Fruit fly (Drosophila melanogaster) whole organism, embryonic: ENCODE results near the gene Fic.
A peak's percentile ranks its signal among the peaks of the same experiment; 100 is the strongest.

ENCODE experiments used
- ATbp ChIP-seq: fragments of 200-800 bp; sonication (Bioruptor generic); optimal IDR thresholded peaks from 2 replicates; lab custom pipeline; 2017; ENCODE audit warnings: missing biosample characterization, mild to moderate bottlenecking, missing genetic modification characterization, missing genetic modification reagents
- Asciz ChIP-seq: fragments of 200-800 bp; sonication (Bioruptor generic); optimal IDR thresholded peaks from 2 replicates; lab custom pipeline; 2017; ENCODE audit warnings: missing biosample characterization, mild to moderate bottlenecking, missing genetic modification characterization, missing genetic modification reagents
- BtbVII ChIP-seq: fragments of 200-800 bp; sonication (Bioruptor generic); optimal IDR thresholded peaks from 3 replicates; lab custom pipeline; 2017; ENCODE audit warnings: missing biosample characterization, mild to moderate bottlenecking, missing genetic modification characterization
- CG10274 ChIP-seq: fragments of 200-800 bp; sonication (Bioruptor generic); optimal IDR thresholded peaks from 3 replicates; lab custom pipeline; 2017; ENCODE audit warnings: missing biosample characterization, mild to moderate bottlenecking, missing genetic modification characterization
- CG10431 ChIP-seq: fragments of 200-800 bp; sonication (Bioruptor generic); optimal IDR thresholded peaks from 3 replicates; lab custom pipeline; 2018; ENCODE audit warnings: missing biosample characterization, mild to moderate bottlenecking, missing genetic modification characterization
- CG13424 ChIP-seq: fragments of 200-800 bp; sonication (Bioruptor generic); optimal IDR thresholded peaks from 2 replicates; lab custom pipeline; 2019; ENCODE audit warnings: missing biosample characterization, mild to moderate bottlenecking, missing genetic modification characterization, moderate library complexity
- CG13894 ChIP-seq: fragments of 200-800 bp; sonication (Bioruptor generic); optimal IDR thresholded peaks from 3 replicates; lab custom pipeline; 2018; ENCODE audit warnings: missing biosample characterization, mild to moderate bottlenecking, missing genetic modification characterization, moderate library complexity
- CG15269 ChIP-seq: fragments of 200-800 bp; sonication (Bioruptor generic); optimal IDR thresholded peaks from 2 replicates; lab custom pipeline; 2018; ENCODE audit warnings: missing biosample characterization, mild to moderate bottlenecking, missing genetic modification characterization, moderate library complexity
- CG15601 ChIP-seq: fragments of 200-800 bp; sonication (Bioruptor generic); optimal IDR thresholded peaks from 3 replicates; lab custom pipeline; 2019; ENCODE audit warnings: missing biosample characterization, mild to moderate bottlenecking, missing genetic modification characterization, moderate library complexity
- CG17385 ChIP-seq: fragments of 200-800 bp; sonication (Bioruptor generic); optimal IDR thresholded peaks from 3 replicates; lab custom pipeline; 2018; ENCODE audit warnings: missing biosample characterization, mild to moderate bottlenecking, missing genetic modification characterization
- CG17568 ChIP-seq: fragments of 200-800 bp; sonication (Bioruptor generic); optimal IDR thresholded peaks from 2 replicates; lab custom pipeline; 2018; ENCODE audit warnings: missing biosample characterization, mild to moderate bottlenecking, missing genetic modification characterization, moderate library complexity
- CG3407 ChIP-seq: fragments of 200-800 bp; sonication (Bioruptor generic); optimal IDR thresholded peaks from 2 replicates; lab custom pipeline; 2018; ENCODE audit warnings: missing biosample characterization, mild to moderate bottlenecking, missing genetic modification characterization
- CG4282 ChIP-seq: fragments of 200-800 bp; sonication (Bioruptor generic); optimal IDR thresholded peaks from 2 replicates; lab custom pipeline; 2016; ENCODE audit warnings: missing biosample characterization, missing genetic modification characterization
- CG4854 ChIP-seq: fragments of 200-800 bp; sonication (Bioruptor generic); optimal IDR thresholded peaks from 2 replicates; lab custom pipeline; 2016; ENCODE audit warnings: missing biosample characterization, missing genetic modification characterization, inconsistent platforms
- CG6854 ChIP-seq: fragments of 200-800 bp; sonication (Bioruptor generic); optimal IDR thresholded peaks from 3 replicates; lab custom pipeline; 2017; ENCODE audit warnings: missing biosample characterization, mild to moderate bottlenecking, missing genetic modification characterization
- CG7839 ChIP-seq: fragments of 200-800 bp; sonication (Bioruptor generic); optimal IDR thresholded peaks from 3 replicates; lab custom pipeline; 2018; ENCODE audit warnings: missing biosample characterization, mild to moderate bottlenecking, missing genetic modification characterization, moderate library complexity
- CG9817 ChIP-seq: fragments of 200-800 bp; sonication (Bioruptor generic); optimal IDR thresholded peaks from 2 replicates; lab custom pipeline; 2018; ENCODE audit warnings: missing biosample characterization, mild to moderate bottlenecking, missing genetic modification characterization, moderate library complexity
- CTCF ChIP-seq: fragments of 200-800 bp; sonication (Bioruptor generic); optimal IDR thresholded peaks from 2 replicates; lab custom pipeline; 2017; ENCODE audit warnings: missing biosample characterization, mild to moderate bottlenecking, missing genetic modification characterization, moderate library complexity
- CoRest ChIP-seq: fragments of 200-800 bp; sonication (Bioruptor generic); optimal IDR thresholded peaks from 3 replicates; lab custom pipeline; 2018; ENCODE audit warnings: missing biosample characterization, mild to moderate bottlenecking, missing genetic modification characterization, moderate library complexity
- D19A ChIP-seq: fragments of 200-800 bp; optimal IDR thresholded peaks from 3 replicates; lab custom pipeline; 2019; ENCODE audit warnings: missing biosample characterization, mild to moderate bottlenecking, missing genetic modification characterization, moderate library complexity
- HHEX ChIP-seq: fragments of 200-800 bp; sonication (Bioruptor generic); optimal IDR thresholded peaks from 3 replicates; lab custom pipeline; 2017; ENCODE audit warnings: missing biosample characterization, mild to moderate bottlenecking, missing genetic modification characterization, missing genetic modification reagents
- HLHmδ ChIP-seq: fragments of 200-800 bp; sonication (Bioruptor generic); optimal IDR thresholded peaks from 2 replicates; lab custom pipeline; 2018; ENCODE audit warnings: missing biosample characterization, mild to moderate bottlenecking, missing genetic modification characterization, moderate library complexity
- Nf-YB ChIP-seq: fragments of 200-800 bp; sonication (Bioruptor generic); optimal IDR thresholded peaks from 3 replicates; lab custom pipeline; 2019; ENCODE audit warnings: missing biosample characterization, mild to moderate bottlenecking, missing genetic modification characterization, moderate library complexity
- Sox102F ChIP-seq: fragments of 200-800 bp; sonication (Bioruptor generic); optimal IDR thresholded peaks from 2 replicates; lab custom pipeline; 2018; ENCODE audit warnings: missing biosample characterization, mild to moderate bottlenecking, missing genetic modification characterization, moderate library complexity
- bbx ChIP-seq: fragments of 200-800 bp; sonication (Bioruptor generic); IDR thresholded peaks from 2 replicates; pipeline ENCODE4 v1.3.6; 2022; ENCODE audit warnings: missing biosample characterization, missing genetic modification characterization; ENCODE audit not compliant: partially characterized antibody
- cad ChIP-seq: fragments of >200 bp; optimal IDR thresholded peaks from 2 replicates; lab custom pipeline; 2017; ENCODE audit warnings: missing biosample characterization, missing genetic modification characterization
- caup ChIP-seq: fragments of 200-800 bp; sonication (Bioruptor generic); optimal IDR thresholded peaks from 3 replicates; lab custom pipeline; 2017; ENCODE audit warnings: missing biosample characterization, mild to moderate bottlenecking, missing genetic modification characterization, moderate library complexity; ENCODE audit not compliant: severe bottlenecking
- cwo ChIP-seq: fragments of 200-800 bp; sonication (Bioruptor generic); optimal IDR thresholded peaks from 3 replicates; lab custom pipeline; 2017; ENCODE audit warnings: missing biosample characterization, missing genetic modification characterization, mild to moderate bottlenecking, moderate library complexity, missing genetic modification reagents
- da ChIP-seq: fragments of 200-800 bp; sonication (Bioruptor generic); optimal IDR thresholded peaks from 2 replicates; lab custom pipeline; 2016; ENCODE audit warnings: missing biosample characterization, missing genetic modification characterization
- fd64A ChIP-seq: fragments of 200-800 bp; sonication (Bioruptor generic); optimal IDR thresholded peaks from 3 replicates; lab custom pipeline; 2018; ENCODE audit warnings: missing biosample characterization, mild to moderate bottlenecking, missing genetic modification characterization
- gem ChIP-seq: fragments of 200-800 bp; sonication (Bioruptor generic); optimal IDR thresholded peaks from 2 replicates; lab custom pipeline; 2019; ENCODE audit warnings: missing biosample characterization, mild to moderate bottlenecking, missing genetic modification characterization, moderate library complexity
- grau ChIP-seq: fragments of 200-800 bp; optimal IDR thresholded peaks from 3 replicates; lab custom pipeline; 2019; ENCODE audit warnings: missing biosample characterization, mild to moderate bottlenecking, missing genetic modification characterization, moderate library complexity
- gsb-n ChIP-seq: fragments of 200-800 bp; sonication (Bioruptor generic); optimal IDR thresholded peaks from 3 replicates; lab custom pipeline; 2018; ENCODE audit warnings: missing biosample characterization, mild to moderate bottlenecking, missing genetic modification characterization
- hkb ChIP-seq, 2 experiments: fragments of 200-800 bp in 1 of 2; fragments of >200 bp in 1 of 2; sonication (Bioruptor generic) in 1 of 2; IDR thresholded peaks in 1 of 2; optimal IDR thresholded peaks in 1 of 2; 2 replicates each; pipeline versions ENCODE4 v1.3.6 to Lab custom; 2017 to 2022; ENCODE audit warnings: missing biosample characterization in 1 of 2, missing genetic modification characterization in 1 of 2
- klu ChIP-seq: fragments of 200-800 bp; sonication (Bioruptor generic); IDR thresholded peaks from 2 replicates; pipeline ENCODE4 v1.3.6; 2022; ENCODE audit warnings: missing biosample characterization, missing genetic modification characterization
- lab ChIP-seq: fragments of 200-800 bp; sonication (Bioruptor generic); optimal IDR thresholded peaks from 3 replicates; lab custom pipeline; 2017; ENCODE audit warnings: missing biosample characterization, missing genetic modification characterization, mild to moderate bottlenecking, moderate library complexity, missing genetic modification reagents
- oc ChIP-seq: fragments of 200-800 bp; sonication (Bioruptor generic); optimal IDR thresholded peaks from 2 replicates; lab custom pipeline; 2018; ENCODE audit warnings: missing biosample characterization, mild to moderate bottlenecking, missing genetic modification characterization, moderate library complexity
- odd ChIP-seq: fragments of 200-800 bp; sonication (Bioruptor generic); optimal IDR thresholded peaks from 2 replicates; lab custom pipeline; 2017; ENCODE audit warnings: missing biosample characterization, mild to moderate bottlenecking, missing genetic modification characterization
- psq ChIP-seq: fragments of 200-800 bp; sonication (Bioruptor generic); optimal IDR thresholded peaks from 2 replicates; lab custom pipeline; 2017; ENCODE audit warnings: missing biosample characterization, missing genetic modification characterization
- run ChIP-seq: fragments of 200-800 bp; sonication (Bioruptor generic); optimal IDR thresholded peaks from 3 replicates; lab custom pipeline; 2018; ENCODE audit warnings: missing biosample characterization, mild to moderate bottlenecking, missing genetic modification characterization
- sd ChIP-seq: fragments of 200-800 bp; sonication (Bioruptor generic); optimal IDR thresholded peaks from 3 replicates; lab custom pipeline; 2018; ENCODE audit warnings: missing biosample characterization, mild to moderate bottlenecking, missing genetic modification characterization, moderate library complexity
- sisA ChIP-seq: fragments of 200-800 bp; sonication (Bioruptor generic); IDR thresholded peaks from 2 replicates; pipeline ENCODE4 v1.3.6; 2022; ENCODE audit warnings: missing biosample characterization, missing genetic modification characterization
- sr ChIP-seq: fragments of 200-800 bp; sonication (Bioruptor generic); IDR thresholded peaks from 3 replicates; pipeline ENCODE4 v1.3.6; 2022; ENCODE audit warnings: missing biosample characterization, missing genetic modification characterization
- ssp ChIP-seq: fragments of 200-800 bp; sonication (Bioruptor generic); IDR thresholded peaks from 2 replicates; pipeline ENCODE4 v1.3.6; 2022; ENCODE audit warnings: missing biosample characterization, missing genetic modification characterization
- sug ChIP-seq: fragments of 200-800 bp; optimal IDR thresholded peaks from 2 replicates; lab custom pipeline; 2019; ENCODE audit warnings: missing biosample characterization, mild to moderate bottlenecking, missing genetic modification characterization, moderate library complexity
- usp ChIP-seq: fragments of >200 bp; optimal IDR thresholded peaks from 2 replicates; lab custom pipeline; 2017; ENCODE audit warnings: missing biosample characterization, missing genetic modification characterization
- vvl ChIP-seq: fragments of 200-800 bp; sonication (Bioruptor generic); IDR thresholded peaks from 2 replicates; pipeline ENCODE4 v1.3.6; 2022; ENCODE audit warnings: missing biosample characterization, missing genetic modification characterization
- wek ChIP-seq: fragments of 200-800 bp; sonication (Bioruptor generic); optimal IDR thresholded peaks from 3 replicates; lab custom pipeline; 2018; ENCODE audit warnings: missing biosample characterization, mild to moderate bottlenecking, missing genetic modification characterization, moderate library complexity
- zf30C ChIP-seq: fragments of 200-800 bp; sonication (Bioruptor generic); optimal IDR thresholded peaks from 3 replicates; lab custom pipeline; 2018; ENCODE audit warnings: missing biosample characterization, mild to moderate bottlenecking, missing genetic modification characterization

Gene Fic

dm6 chr2L:6461497-6461896 lies 37.4 kb downstream of the Fic start (continued):
- TF ChIP-seq cwo (GFP tag; lab: Kevin White, UChicago) (no peak), sug (tag; lab: Kevin White, UChicago) (no peak), sd (tag; lab: Kevin White, UChicago) (no peak), hkb (optimal IDR thresholded peaks at IDR 0.05; lab: Kevin White, UChicago) (no peak), hkb (GFP tag; IDR thresholded peaks at IDR 0.05; lab: Robert Waterston, UW) (peak; percentile 35; the same call in 1 of the 2 replicates), odd (GFP tag; lab: Kevin White, UChicago) (peak; percentile 59), zf30C (peak; percentile 18), da (GFP tag; lab: Kevin White, UChicago) (no peak), CG4282 (GFP tag; lab: Kevin White, UChicago) (no peak), CG7839 (tag; lab: Kevin White, UChicago) (peak; percentile 16), psq (GFP tag; lab: Kevin White, UChicago) (no peak), CTCF (peak; percentile 10), run (tag; lab: Kevin White, UChicago) (peak; percentile 3), usp (no peak), ATbp (GFP tag; lab: Kevin White, UChicago) (peak; percentile 77), gem (tag; lab: Kevin White, UChicago) (peak; percentile 23), gsb-n (tag; lab: Kevin White, UChicago) (peak; percentile 32), Asciz (GFP tag; lab: Kevin White, UChicago) (peak; percentile 73), HHEX (peak; percentile 46), CG10274 (GFP tag; lab: Kevin White, UChicago) (peak; percentile 16), CG9817 (peak; percentile 0), CG3407 (GFP tag; lab: Kevin White, UChicago) (peak; percentile 31), lab (GFP tag; lab: Kevin White, UChicago) (peak; percentile 72), ssp (GFP tag; lab: Robert Waterston, UW) (no peak), CoRest (tag; lab: Kevin White, UChicago) (no peak), sr (GFP tag; lab: Robert Waterston, UW) (0 out of 3 replicates have a peak, but pooled peaks have one; percentile 23), CG17568 (peak; percentile 54), bbx (GFP tag; lab: Robert Waterston, UW) (no peak), CG13424 (tag; lab: Kevin White, UChicago) (peak; percentile 48), CG15601 (tag; lab: Kevin White, UChicago) (peak; percentile 12), klu (GFP tag; lab: Robert Waterston, UW) (no peak), Sox102F (GFP tag; lab: Kevin White, UChicago) (peak; percentile 45), sisA (0 out of 2 replicates have a peak, but pooled peaks have one; percentile 6), D19A (tag; lab: Kevin White, UChicago) (peak; percentile 4), cad (GFP tag; lab: Kevin White, UChicago) (no peak), fd64A (GFP tag; lab: Kevin White, UChicago) (peak; percentile 63), Nf-YB (GFP tag; lab: Kevin White, UChicago) (peak; percentile 13), CG13894 (tag; lab: Kevin White, UChicago) (no peak), CG17385 (peak; percentile 17), grau (peak; percentile 7), caup (GFP tag; lab: Kevin White, UChicago) (peak; percentile 7), oc (tag; lab: Kevin White, UChicago) (peak; percentile 4), BtbVII (peak; percentile 59), CG10431 (GFP tag; lab: Kevin White, UChicago) (peak; percentile 35), HLHmδ (GFP tag; lab: Kevin White, UChicago) (peak; percentile 32), CG4854 (GFP tag; lab: Kevin White, UChicago) (peak; percentile 23), vvl (GFP tag; lab: Robert Waterston, UW) (peak; percentile 30), CG6854 (GFP tag; lab: Kevin White, UChicago) (peak; percentile 35), wek (peak; percentile 76), CG15269 (peak; percentile 16)
